Fruit fly (Drosophila melanogaster) whole organism, embryonic: ENCODE results near the gene Agpat2.
A peak's percentile ranks its signal among the peaks of the same experiment; 100 is the strongest.

ENCODE experiments used
- BtbVII ChIP-seq: fragments of 200-800 bp; sonication (Bioruptor generic); optimal IDR thresholded peaks from 3 replicates; lab custom pipeline; 2017; ENCODE audit warnings: missing biosample characterization, mild to moderate bottlenecking, missing genetic modification characterization
- CG10209 ChIP-seq: fragments of 200-800 bp; sonication (Bioruptor generic); optimal IDR thresholded peaks from 3 replicates; lab custom pipeline; 2017; ENCODE audit warnings: missing biosample characterization, mild to moderate bottlenecking, missing genetic modification characterization, missing genetic modification reagents
- CG10267 ChIP-seq: fragments of 200-800 bp; sonication (Bioruptor generic); optimal IDR thresholded peaks from 2 replicates; lab custom pipeline; 2018; ENCODE audit warnings: missing biosample characterization, mild to moderate bottlenecking, missing genetic modification characterization, moderate library complexity
- CG11456 ChIP-seq: fragments of 200-800 bp; sonication (Bioruptor generic); IDR thresholded peaks from 3 replicates; pipeline ENCODE4 v1.3.6; 2022; ENCODE audit warnings: missing biosample characterization, missing genetic modification characterization
- CG11560 ChIP-seq: fragments of 200-800 bp; sonication (Bioruptor generic); IDR thresholded peaks from 3 replicates; pipeline ENCODE4 v1.3.6; 2022; ENCODE audit warnings: missing biosample characterization, missing genetic modification characterization
- CG11696 ChIP-seq: fragments of 200-800 bp; sonication (Bioruptor generic); IDR thresholded peaks from 2 replicates; pipeline ENCODE4 v1.3.6; 2022; ENCODE audit warnings: missing biosample characterization, missing genetic modification characterization
- CG14667 ChIP-seq: fragments of 200-800 bp; sonication (Bioruptor generic); IDR thresholded peaks from 2 replicates; pipeline ENCODE4 v1.3.6; 2022; ENCODE audit warnings: missing biosample characterization, missing genetic modification characterization
- CG14965 ChIP-seq: fragments of 200-800 bp; sonication (Bioruptor generic); optimal IDR thresholded peaks from 2 replicates; lab custom pipeline; 2016; ENCODE audit warnings: missing biosample characterization, missing genetic modification characterization, borderline replicate concordance
- CG15601 ChIP-seq: fragments of 200-800 bp; sonication (Bioruptor generic); optimal IDR thresholded peaks from 3 replicates; lab custom pipeline; 2019; ENCODE audit warnings: missing biosample characterization, mild to moderate bottlenecking, missing genetic modification characterization, moderate library complexity
- CG17612 ChIP-seq: fragments of 200-800 bp; sonication (Bioruptor generic); IDR thresholded peaks from 2 replicates; pipeline ENCODE4 v1.3.6; 2022; ENCODE audit warnings: missing biosample characterization, missing genetic modification characterization
- CG17829 ChIP-seq: fragments of 200-800 bp; optimal IDR thresholded peaks from 2 replicates; lab custom pipeline; 2019; ENCODE audit warnings: missing biosample characterization, mild to moderate bottlenecking, missing genetic modification characterization, moderate library complexity
- CG18262 ChIP-seq: fragments of 200-800 bp; optimal IDR thresholded peaks from 3 replicates; lab custom pipeline; 2019; ENCODE audit warnings: missing biosample characterization, mild to moderate bottlenecking, missing genetic modification characterization, moderate library complexity
- CG30020 ChIP-seq: fragments of 200-800 bp; optimal IDR thresholded peaks from 2 replicates; lab custom pipeline; 2019; ENCODE audit warnings: missing biosample characterization, mild to moderate bottlenecking, missing genetic modification characterization, moderate library complexity
- CG31365 ChIP-seq: fragments of 200-800 bp; sonication (Bioruptor generic); optimal IDR thresholded peaks from 2 replicates; lab custom pipeline; 2018; ENCODE audit warnings: missing biosample characterization, mild to moderate bottlenecking, missing genetic modification characterization
- CG3163 ChIP-seq: fragments of 200-800 bp; sonication (Bioruptor generic); optimal IDR thresholded peaks from 3 replicates; lab custom pipeline; 2016; ENCODE audit warnings: missing biosample characterization, missing genetic modification characterization
- CG43689 ChIP-seq: fragments of 200-800 bp; sonication (Bioruptor generic); IDR thresholded peaks from 2 replicates; pipeline ENCODE4 v1.3.6; 2022; ENCODE audit warnings: missing biosample characterization, missing genetic modification characterization
- CG7556 ChIP-seq: fragments of 200-800 bp; sonication (Bioruptor generic); optimal IDR thresholded peaks from 2 replicates; lab custom pipeline; 2017; ENCODE audit warnings: missing biosample characterization, mild to moderate bottlenecking, missing genetic modification characterization
- CG8944 ChIP-seq: fragments of 200-800 bp; sonication (Bioruptor generic); optimal IDR thresholded peaks from 3 replicates; lab custom pipeline; 2016; ENCODE audit warnings: missing biosample characterization, missing genetic modification characterization
- D ChIP-seq, 2 experiments: fragments of 200-800 bp in 1 of 2; fragments of >200 bp in 1 of 2; sonication (Bioruptor generic) in 1 of 2; optimal IDR thresholded peaks; 2 replicates in 1 of 2; 3 replicates in 1 of 2; lab custom pipeline; 2017; ENCODE audit warnings: mild to moderate bottlenecking in 1 of 2, missing biosample characterization in 1 of 2, missing genetic modification characterization in 1 of 2, missing genetic modification reagents in 1 of 2
- Doc2 ChIP-seq: fragments of 200-800 bp; sonication (Bioruptor generic); IDR thresholded peaks from 2 replicates; pipeline ENCODE4 v1.3.6; 2022; ENCODE audit warnings: missing biosample characterization, missing genetic modification characterization
- H2.0 ChIP-seq: fragments of 200-800 bp; sonication (Bioruptor generic); IDR thresholded peaks from 2 replicates; pipeline ENCODE4 v1.3.6; 2022; ENCODE audit warnings: missing biosample characterization, missing genetic modification characterization
- Hand ChIP-seq: fragments of 200-800 bp; sonication (Bioruptor generic); optimal IDR thresholded peaks from 2 replicates; lab custom pipeline; 2017; ENCODE audit warnings: mild to moderate bottlenecking, missing biosample characterization, missing genetic modification reagents, missing genetic modification characterization
- HmgD ChIP-seq: fragments of 200-800 bp; sonication (Bioruptor generic); optimal IDR thresholded peaks from 3 replicates; lab custom pipeline; 2016; ENCODE audit warnings: missing biosample characterization, missing genetic modification characterization
- HmgZ ChIP-seq: fragments of 200-800 bp; sonication (Bioruptor generic); optimal IDR thresholded peaks from 2 replicates; lab custom pipeline; 2018; ENCODE audit warnings: missing biosample characterization, mild to moderate bottlenecking, missing genetic modification characterization
- Hr39 ChIP-seq: fragments of >200 bp; optimal IDR thresholded peaks from 2 replicates; lab custom pipeline; 2017
- MESR4 ChIP-seq: fragments of 200-800 bp; sonication (Bioruptor generic); optimal IDR thresholded peaks from 2 replicates; lab custom pipeline; 2018; ENCODE audit warnings: missing biosample characterization, mild to moderate bottlenecking, missing genetic modification characterization, moderate library complexity
- Mad ChIP-seq: fragments of 200-800 bp; sonication (Bioruptor generic); optimal IDR thresholded peaks from 2 replicates; lab custom pipeline; 2016; ENCODE audit warnings: missing biosample characterization, missing genetic modification characterization
- Sin3A ChIP-seq: fragments of >200 bp; optimal IDR thresholded peaks from 2 replicates; lab custom pipeline; 2018
- Six4 ChIP-seq: fragments of 200-800 bp; sonication (Bioruptor generic); optimal IDR thresholded peaks from 2 replicates; lab custom pipeline; 2016; ENCODE audit warnings: missing biosample characterization, missing genetic modification characterization
- Sry-δ ChIP-seq: fragments of 200-800 bp; sonication (Bioruptor generic); optimal IDR thresholded peaks from 2 replicates; lab custom pipeline; 2016; ENCODE audit warnings: missing biosample characterization, missing genetic modification characterization
- ato ChIP-seq: fragments of 200-800 bp; sonication (Bioruptor generic); IDR thresholded peaks from 2 replicates; pipeline ENCODE4 v1.3.6; 2022; ENCODE audit warnings: missing biosample characterization, missing genetic modification characterization; ENCODE audit not compliant: partially characterized antibody
- chn ChIP-seq: fragments of 200-800 bp; sonication (Bioruptor generic); optimal IDR thresholded peaks from 2 replicates; lab custom pipeline; 2016; ENCODE audit warnings: missing biosample characterization, missing genetic modification characterization
- crc ChIP-seq: fragments of 200-800 bp; sonication (Bioruptor generic); optimal IDR thresholded peaks from 2 replicates; lab custom pipeline; 2016; ENCODE audit warnings: missing biosample characterization, missing genetic modification characterization
- dimm ChIP-seq: fragments of 200-800 bp; sonication (Bioruptor generic); IDR thresholded peaks from 2 replicates; pipeline ENCODE4 v1.3.6; 2022; ENCODE audit warnings: missing biosample characterization, missing genetic modification characterization
- gro ChIP-seq: fragments of 200-800 bp; sonication (Bioruptor generic); optimal IDR thresholded peaks from 2 replicates; lab custom pipeline; 2016; ENCODE audit warnings: missing biosample characterization, missing genetic modification characterization
- gt ChIP-seq: fragments of 200-800 bp; sonication (Bioruptor generic); IDR thresholded peaks from 2 replicates; pipeline ENCODE4 v1.3.6; 2022; ENCODE audit warnings: missing biosample characterization, missing genetic modification characterization
- inv ChIP-seq: fragments of 200-800 bp; sonication (Bioruptor generic); IDR thresholded peaks from 2 replicates; pipeline ENCODE4 v1.3.6; 2022; ENCODE audit warnings: missing biosample characterization, missing genetic modification characterization; ENCODE audit not compliant: partially characterized antibody
- jumu ChIP-seq: fragments of 200-800 bp; sonication (Bioruptor generic); optimal IDR thresholded peaks from 3 replicates; lab custom pipeline; 2016; ENCODE audit warnings: missing biosample characterization, missing genetic modification characterization
- lola ChIP-seq, 3 experiments: fragments of >200 bp in 2 of 3; fragments of 200-800 bp in 1 of 3; sonication (Bioruptor generic) in 1 of 3; optimal IDR thresholded peaks; 2 replicates each; lab custom pipeline; 2017 to 2019; ENCODE audit warnings: missing biosample characterization in 3 of 3, missing genetic modification characterization in 3 of 3, mild to moderate bottlenecking in 1 of 3, moderate library complexity in 1 of 3
- pb ChIP-seq: fragments of 200-800 bp; sonication (Bioruptor generic); optimal IDR thresholded peaks from 3 replicates; lab custom pipeline; 2016; ENCODE audit warnings: missing biosample characterization, missing genetic modification characterization
- pum ChIP-seq: fragments of 200-800 bp; sonication (Bioruptor generic); optimal IDR thresholded peaks from 2 replicates; lab custom pipeline; 2016; ENCODE audit warnings: missing biosample characterization, missing genetic modification characterization
- rib ChIP-seq: fragments of 200-800 bp; sonication (Bioruptor generic); IDR thresholded peaks from 2 replicates; pipeline ENCODE4 v1.3.6; 2022; ENCODE audit warnings: missing biosample characterization, missing genetic modification characterization
- row ChIP-seq: fragments of 200-800 bp; sonication (Bioruptor generic); IDR thresholded peaks from 3 replicates; pipeline ENCODE4 v1.3.6; 2022; ENCODE audit warnings: missing biosample characterization, missing genetic modification characterization
- seq ChIP-seq: fragments of 200-800 bp; sonication (Bioruptor generic); IDR thresholded peaks from 2 replicates; pipeline ENCODE4 v1.3.6; 2022; ENCODE audit warnings: missing biosample characterization, missing genetic modification characterization
- sima ChIP-seq: fragments of 200-800 bp; sonication (Bioruptor generic); optimal IDR thresholded peaks from 2 replicates; lab custom pipeline; 2016; ENCODE audit warnings: missing biosample characterization, missing genetic modification characterization
- tap ChIP-seq: fragments of 200-800 bp; optimal IDR thresholded peaks from 3 replicates; lab custom pipeline; 2019; ENCODE audit warnings: missing biosample characterization, mild to moderate bottlenecking, missing genetic modification characterization, moderate library complexity
- trh ChIP-seq: fragments of 200-800 bp; sonication (Bioruptor generic); optimal IDR thresholded peaks from 2 replicates; lab custom pipeline; 2016; ENCODE audit warnings: missing biosample characterization, missing genetic modification characterization
- vfl ChIP-seq: fragments of 200-800 bp; sonication (Bioruptor generic); optimal IDR thresholded peaks from 2 replicates; lab custom pipeline; 2016; ENCODE audit warnings: missing biosample characterization, missing genetic modification characterization

The Agpat2 gene

dm6 chr2L:8463144-8464106 lies at the start of gene Agpat2 (continued):
- TF ChIP-seq pum (GFP tag; lab: Kevin White, UChicago) = peak; percentile 70
- peak; percentile 63 for TF ChIP-seq H2.0 (GFP tag; lab: Robert Waterston, UW)
- peak; percentile 90 for TF ChIP-seq CG7556 (GFP tag; lab: Kevin White, UChicago)
- no peak for TF ChIP-seq ato (GFP tag; lab: Robert Waterston, UW)
- TF ChIP-seq sima = peak; percentile 22
- peak; percentile 67 for TF ChIP-seq vfl (GFP tag; lab: Kevin White, UChicago)
- peak; percentile 20 for TF ChIP-seq HmgD
- peak; percentile 30; the same call in 1 of the 2 replicates for TF ChIP-seq Doc2 (GFP tag; lab: Robert Waterston, UW)
- peak; percentile 77 for TF ChIP-seq chn (GFP tag; lab: Kevin White, UChicago)
- peak; percentile 45 for TF ChIP-seq trh (GFP tag; lab: Kevin White, UChicago)
- TF ChIP-seq jumu = peak; percentile 73
- TF ChIP-seq Sry-δ = peak; percentile 32
- no peak for TF ChIP-seq Hr39
- no peak for TF ChIP-seq CG43689
- TF ChIP-seq gt = no peak
- peak; percentile 88 for TF ChIP-seq CG18262 (tag; lab: Kevin White, UChicago)
- TF ChIP-seq Mad (GFP tag; lab: Kevin White, UChicago) = peak; percentile 71
- peak; percentile 27 for TF ChIP-seq CG30020 (tag; lab: Kevin White, UChicago)
- TF ChIP-seq CG10267 (tag; lab: Kevin White, UChicago) = peak; percentile 80
- peak; percentile 92 for TF ChIP-seq row (GFP tag; lab: Robert Waterston, UW)
- TF ChIP-seq crc (GFP tag; lab: Kevin White, UChicago) = peak; percentile 70
- TF ChIP-seq Hand = peak; percentile 89
- TF ChIP-seq Sin3A (lab: Kevin White, UChicago) = no peak
- peak; percentile 78 for TF ChIP-seq CG8944 (GFP tag; lab: Kevin White, UChicago)
- TF ChIP-seq BtbVII (GFP tag; lab: Kevin White, UChicago) = peak; percentile 82
- 0 out of 2 replicates have a peak, but pooled peaks have one; percentile 37 for TF ChIP-seq dimm (GFP tag; lab: Robert Waterston, UW)
- TF ChIP-seq CG17829 (tag; lab: Kevin White, UChicago) = peak; percentile 79
- peak; percentile 83 for TF ChIP-seq CG10209
- TF ChIP-seq Six4 = peak; percentile 79
- no peak for TF ChIP-seq CG14965 (GFP tag; lab: Kevin White, UChicago)
- TF ChIP-seq CG14667 = peak; percentile 52
- TF ChIP-seq MESR4 (GFP tag; lab: Kevin White, UChicago) = peak; percentile 12
- peak; percentile 77 for TF ChIP-seq tap (tag; lab: Kevin White, UChicago)
- TF ChIP-seq HmgZ (tag; lab: Kevin White, UChicago) = peak; percentile 61
- no peak for TF ChIP-seq inv
- peak in 1 of 3 experiments; percentile 86 for TF ChIP-seq lola (GFP tag; optimal IDR thresholded peaks at IDR 0.05; lab: Kevin White, UChicago)
- peak; percentile 59; the same call in 2 of the 3 replicates for TF ChIP-seq CG11560
- TF ChIP-seq CG15601 (tag; lab: Kevin White, UChicago) = peak; percentile 82
- TF ChIP-seq CG17612 = no peak; the same call in 1 of the 2 replicates
- peak; percentile 24 for TF ChIP-seq CG3163 (GFP tag; lab: Kevin White, UChicago)
- 0 out of 2 replicates have a peak, but pooled peaks have one; percentile 21 for TF ChIP-seq rib
- peak; percentile 68; the same call in 2 of the 3 replicates for TF ChIP-seq CG11456 (GFP tag; lab: Robert Waterston, UW)
- TF ChIP-seq seq (GFP tag; lab: Robert Waterston, UW) = peak; percentile 79
- no peak for TF ChIP-seq D (optimal IDR thresholded peaks at IDR 0.05; lab: Kevin White, UChicago)
- TF ChIP-seq D (GFP tag; optimal IDR thresholded peaks at IDR 0.05; lab: Kevin White, UChicago) = peak; percentile 85
- TF ChIP-seq CG11696 (GFP tag; lab: Robert Waterston, UW) = peak; percentile 64
- TF ChIP-seq pb (GFP tag; lab: Kevin White, UChicago) = peak; percentile 32
- TF ChIP-seq gro (GFP tag; lab: Kevin White, UChicago) = peak; percentile 69
- TF ChIP-seq CG31365 (tag; lab: Kevin White, UChicago) = peak; percentile 52
